Fruit fly (Drosophila melanogaster): ENCODE measurements around the gene CG2004.

dm6 chrX:8709234-8709843 is 5.4 kb downstream of the CG2004 start, which contains the start of gene Hexo2:
- TF ChIP-seq psq (optimal IDR thresholded peaks at IDR 0.05) (no peak), ttk (optimal IDR thresholded peaks at IDR 0.05) (no peak), insv (optimal IDR thresholded peaks at IDR 0.05) (no peak), Sin3A (optimal IDR thresholded peaks at IDR 0.05) (no peak)
